Worm (Caenorhabditis elegans) whole organism, late embryonic: Measurements from ENCODE around the gene F58B4.3.

ENCODE experiments used
- C08G9.2 ChIP-seq: sonication (generic microtip); optimal IDR thresholded peaks from 2 replicates; lab custom pipeline; 2016; ENCODE audit warnings: mild to moderate bottlenecking, missing genetic modification characterization, moderate library complexity, missing compliant biosample characterization
- C38D4.7 ChIP-seq: fragments of 200-800 bp; sonication (Bioruptor generic); optimal IDR thresholded peaks from 2 replicates; lab custom pipeline; 2018; ENCODE audit warnings: mild to moderate bottlenecking, missing genetic modification characterization, moderate library complexity, missing compliant biosample characterization
- K09A11.1 ChIP-seq: sonication (generic microtip); optimal IDR thresholded peaks from 2 replicates; lab custom pipeline; 2017; ENCODE audit warnings: antibody characterized with exemption, mild to moderate bottlenecking, missing genetic modification characterization, missing compliant biosample characterization; ENCODE audit not compliant: insufficient read depth
- Y22D7AL.16 ChIP-seq: sonication (generic microtip); optimal IDR thresholded peaks from 2 replicates; lab custom pipeline; 2016; ENCODE audit warnings: missing genetic modification characterization, missing compliant biosample characterization
- ahr-1 ChIP-seq: sonication (generic microtip); optimal IDR thresholded peaks from 2 replicates; lab custom pipeline; 2016; ENCODE audit warnings: missing genetic modification characterization, missing compliant biosample characterization
- ama-1 ChIP-seq: fragments of 150-350 bp; optimal IDR thresholded peaks from 2 replicates; lab custom pipeline; 2014
- ceh-19 ChIP-seq: fragments of 200-800 bp; sonication (Bioruptor generic); optimal IDR thresholded peaks from 2 replicates; lab custom pipeline; 2018; ENCODE audit warnings: mild to moderate bottlenecking, missing genetic modification characterization, missing compliant biosample characterization
- ceh-2 ChIP-seq: sonication (generic microtip); optimal IDR thresholded peaks from 2 replicates; lab custom pipeline; 2016; ENCODE audit warnings: missing genotype, missing genetic modification characterization, missing compliant biosample characterization
- ceh-22 ChIP-seq: sonication (generic microtip); optimal IDR thresholded peaks from 2 replicates; lab custom pipeline; 2017; ENCODE audit warnings: missing biosample characterization, missing genetic modification characterization
- ceh-30 ChIP-seq: fragments of 150-350 bp; optimal IDR thresholded peaks from 2 replicates; lab custom pipeline; 2014; ENCODE audit warnings: missing biosample characterization, missing genetic modification characterization
- ceh-31 ChIP-seq: sonication (generic microtip); optimal IDR thresholded peaks from 2 replicates; lab custom pipeline; 2016; ENCODE audit warnings: missing genetic modification characterization, missing compliant biosample characterization
- ceh-45 ChIP-seq: fragments of 200-800 bp; sonication (Bioruptor generic); IDR thresholded peaks from 2 replicates; pipeline ENCODE4 v1.3.6; 2022; ENCODE audit warnings: missing genetic modification reagents, missing genetic modification characterization, missing compliant biosample characterization
- ceh-6 ChIP-seq: fragments of 200-800 bp; sonication (Bioruptor generic); optimal IDR thresholded peaks from 2 replicates; lab custom pipeline; 2018; ENCODE audit warnings: mild to moderate bottlenecking, missing genetic modification characterization, missing compliant biosample characterization
- ceh-9 ChIP-seq: sonication (generic microtip); optimal IDR thresholded peaks from 2 replicates; lab custom pipeline; 2016; ENCODE audit warnings: mild to moderate bottlenecking, missing genetic modification characterization, inconsistent platforms, missing compliant biosample characterization
- che-1 ChIP-seq: sonication (generic microtip); optimal IDR thresholded peaks from 2 replicates; lab custom pipeline; 2016; ENCODE audit warnings: mild to moderate bottlenecking, missing genetic modification characterization, missing compliant biosample characterization
- elt-4 ChIP-seq: sonication (generic microtip); optimal IDR thresholded peaks from 2 replicates; lab custom pipeline; 2016; ENCODE audit warnings: missing genetic modification characterization, missing compliant biosample characterization
- eyg-1 ChIP-seq: sonication (generic microtip); optimal IDR thresholded peaks from 2 replicates; lab custom pipeline; 2016; ENCODE audit warnings: missing genotype, missing genetic modification characterization, missing compliant biosample characterization
- fax-1 ChIP-seq: sonication (generic microtip); optimal IDR thresholded peaks from 2 replicates; lab custom pipeline; 2016; ENCODE audit warnings: missing genotype, missing genetic modification characterization, missing compliant biosample characterization
- fkh-10 ChIP-seq: fragments of 150-350 bp; optimal IDR thresholded peaks from 2 replicates; lab custom pipeline; 2014; ENCODE audit warnings: missing biosample characterization, missing genetic modification reagents, missing genetic modification characterization
- fkh-6 ChIP-seq: sonication (generic microtip); optimal IDR thresholded peaks from 2 replicates; lab custom pipeline; 2016; ENCODE audit warnings: missing genetic modification characterization, missing compliant biosample characterization
- hlh-13 ChIP-seq: fragments of 200-800 bp; sonication (Bioruptor generic); optimal IDR thresholded peaks from 2 replicates; lab custom pipeline; 2018; ENCODE audit warnings: mild to moderate bottlenecking, missing genetic modification characterization, missing compliant biosample characterization
- hlh-15 ChIP-seq: sonication (generic microtip); optimal IDR thresholded peaks from 2 replicates; lab custom pipeline; 2016; ENCODE audit warnings: missing genetic modification characterization, missing compliant biosample characterization
- hlh-30 ChIP-seq: sonication (generic microtip); optimal IDR thresholded peaks from 2 replicates; lab custom pipeline; 2017; ENCODE audit warnings: antibody characterized with exemption, missing genetic modification characterization, missing compliant biosample characterization; ENCODE audit not compliant: insufficient read depth
- hlh-6 ChIP-seq: sonication (generic microtip); optimal IDR thresholded peaks from 2 replicates; lab custom pipeline; 2016; ENCODE audit warnings: missing genotype, missing genetic modification characterization, missing compliant biosample characterization
- hlh-8 ChIP-seq: sonication (generic microtip); optimal IDR thresholded peaks from 2 replicates; lab custom pipeline; 2016; ENCODE audit warnings: missing genotype, missing genetic modification characterization, missing compliant biosample characterization
- lim-6 ChIP-seq: sonication (generic microtip); optimal IDR thresholded peaks from 2 replicates; lab custom pipeline; 2016; ENCODE audit warnings: missing genetic modification characterization, missing compliant biosample characterization
- madf-2 ChIP-seq: sonication (generic microtip); optimal IDR thresholded peaks from 2 replicates; lab custom pipeline; 2017; ENCODE audit warnings: missing genetic modification characterization, missing compliant biosample characterization
- mec-3 ChIP-seq: sonication (generic microtip); optimal IDR thresholded peaks from 2 replicates; lab custom pipeline; 2016; ENCODE audit warnings: borderline replicate concordance, missing genetic modification characterization, missing compliant biosample characterization
- nfya-1 ChIP-seq: sonication (generic microtip); optimal IDR thresholded peaks from 2 replicates; lab custom pipeline; 2017; ENCODE audit warnings: missing genetic modification characterization, mild to moderate bottlenecking, missing compliant biosample characterization, antibody characterized with exemption, moderate library complexity
- nhr-11 ChIP-seq: fragments of 150-350 bp; optimal IDR thresholded peaks from 2 replicates; lab custom pipeline; 2014; ENCODE audit warnings: missing biosample characterization, missing genetic modification characterization
- nhr-232 ChIP-seq: sonication (generic microtip); optimal IDR thresholded peaks from 2 replicates; lab custom pipeline; 2016; ENCODE audit warnings: missing genetic modification characterization, missing compliant biosample characterization
- npax-4 ChIP-seq: sonication (generic microtip); optimal IDR thresholded peaks from 2 replicates; lab custom pipeline; 2016; ENCODE audit warnings: missing genetic modification characterization, missing compliant biosample characterization
- odd-2 ChIP-seq: sonication (generic microtip); optimal IDR thresholded peaks from 2 replicates; lab custom pipeline; 2017; ENCODE audit warnings: antibody characterized with exemption, mild to moderate bottlenecking, missing genetic modification characterization, missing compliant biosample characterization
- pag-3 ChIP-seq: sonication (generic microtip); optimal IDR thresholded peaks from 2 replicates; lab custom pipeline; 2016; ENCODE audit warnings: missing compliant biosample characterization, missing genetic modification characterization, borderline replicate concordance
- pax-1 ChIP-seq: fragments of 150-350 bp; optimal IDR thresholded peaks from 2 replicates; lab custom pipeline; 2014; ENCODE audit warnings: missing biosample characterization, missing genetic modification characterization
- pha-2 ChIP-seq: sonication (generic microtip); optimal IDR thresholded peaks from 2 replicates; lab custom pipeline; 2017; ENCODE audit warnings: mild to moderate bottlenecking, missing genetic modification characterization, missing compliant biosample characterization
- pha-4 ChIP-seq: fragments of 150-350 bp; optimal IDR thresholded peaks from 2 replicates; lab custom pipeline; 2018; ENCODE audit warnings: missing biosample characterization, missing genetic modification reagents, missing genetic modification characterization
- pqm-1 ChIP-seq: sonication (generic microtip); optimal IDR thresholded peaks from 2 replicates; lab custom pipeline; 2016; ENCODE audit warnings: missing genetic modification characterization, missing compliant biosample characterization
- pros-1 ChIP-seq: fragments of 150-350 bp; optimal IDR thresholded peaks from 2 replicates; lab custom pipeline; 2014; ENCODE audit warnings: missing biosample characterization, missing genetic modification reagents, missing genetic modification characterization
- ref-2 ChIP-seq: sonication (generic microtip); optimal IDR thresholded peaks from 2 replicates; lab custom pipeline; 2016; ENCODE audit warnings: missing genetic modification characterization, missing compliant biosample characterization
- rnt-1 ChIP-seq: sonication (generic microtip); optimal IDR thresholded peaks from 2 replicates; lab custom pipeline; 2016; ENCODE audit warnings: missing genetic modification characterization, missing compliant biosample characterization
- sdc-2 ChIP-seq: sonication (generic microtip); optimal IDR thresholded peaks from 2 replicates; lab custom pipeline; 2016; ENCODE audit warnings: missing genotype, missing genetic modification characterization, missing compliant biosample characterization
- sox-2 ChIP-seq: fragments of 200-800 bp; sonication (Bioruptor generic); IDR thresholded peaks from 2 replicates; pipeline ENCODE4 v1.3.6; 2022; ENCODE audit warnings: missing genetic modification reagents, missing genetic modification characterization, missing compliant biosample characterization
- sox-4 ChIP-seq: sonication (generic microtip); optimal IDR thresholded peaks from 2 replicates; lab custom pipeline; 2017; ENCODE audit warnings: mild to moderate bottlenecking, missing genetic modification characterization, inconsistent platforms, missing compliant biosample characterization
- syd-9 ChIP-seq: sonication (generic microtip); optimal IDR thresholded peaks from 2 replicates; lab custom pipeline; 2016; ENCODE audit warnings: mild to moderate bottlenecking, missing genetic modification characterization, moderate library complexity, missing compliant biosample characterization
- tbx-2 ChIP-seq: sonication (generic microtip); optimal IDR thresholded peaks from 2 replicates; lab custom pipeline; 2016; ENCODE audit warnings: missing genetic modification characterization, missing compliant biosample characterization
- tbx-7 ChIP-seq: sonication (generic microtip); optimal IDR thresholded peaks from 2 replicates; lab custom pipeline; 2016; ENCODE audit warnings: missing genotype, missing genetic modification characterization, missing compliant biosample characterization
- ttx-3 ChIP-seq: sonication (generic microtip); optimal IDR thresholded peaks from 2 replicates; lab custom pipeline; 2016; ENCODE audit warnings: missing genetic modification reagents, missing genetic modification characterization, missing compliant biosample characterization
- unc-55 ChIP-seq: sonication (generic microtip); optimal IDR thresholded peaks from 2 replicates; lab custom pipeline; 2017; ENCODE audit warnings: missing biosample characterization, missing genetic modification reagents, missing genetic modification characterization
- unc-86 ChIP-seq: sonication (generic microtip); optimal IDR thresholded peaks from 2 replicates; lab custom pipeline; 2016; ENCODE audit warnings: missing genetic modification characterization, missing compliant biosample characterization
- zip-5 ChIP-seq: sonication (generic microtip); optimal IDR thresholded peaks from 2 replicates; lab custom pipeline; 2016; ENCODE audit warnings: missing genetic modification characterization, missing compliant biosample characterization
- ztf-16 ChIP-seq: sonication (generic microtip); optimal IDR thresholded peaks from 2 replicates; lab custom pipeline; 2017; ENCODE audit warnings: missing genetic modification characterization, missing compliant biosample characterization

The F58B4.3 gene

DNA sequence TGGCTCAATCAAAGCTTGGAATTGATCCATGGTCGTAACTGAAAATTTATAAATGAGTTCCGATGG lies 32.7 kb upstream of the F58B4.3 start, which contains the start of gene sec-61.G:
Gene sec-61.G, minus strand, starts transcription at position 38 of the 66 bp plus-strand sequence.
- TF ChIP-seq ceh-31 (tag; lab: Kevin White, UChicago) = no peak
- no peak for TF ChIP-seq hlh-13 (GFP tag; lab: Kevin White, UChicago)
- no peak for TF ChIP-seq ttx-3 (tag; lab: Kevin White, UChicago)
- TF ChIP-seq unc-86 (tag; lab: Kevin White, UChicago) = no peak
- TF ChIP-seq che-1 = no peak
- TF ChIP-seq, all 69 proteins: peak for 0

DNA sequence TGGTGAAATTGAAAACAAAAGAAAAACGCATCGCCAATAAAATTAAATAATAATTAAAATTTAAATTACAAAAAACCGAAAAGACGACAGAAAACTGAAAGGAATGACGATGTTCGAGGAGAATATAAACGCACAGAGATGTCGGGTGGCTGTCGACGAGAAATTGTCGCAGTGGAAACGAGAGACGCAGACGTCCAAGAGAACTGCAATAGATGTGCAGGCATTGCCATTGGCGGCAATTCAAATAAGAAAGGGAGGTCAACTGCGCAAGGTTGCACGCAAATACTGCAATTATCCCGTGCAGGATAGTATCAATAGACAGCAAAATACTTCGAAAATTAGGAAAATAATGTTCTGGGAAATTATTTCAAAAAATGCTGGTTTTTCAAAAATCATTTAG lies 32.4 kb upstream of the F58B4.3 start:
- TF ChIP-seq ceh-2 (tag; lab: Kevin White, UChicago) = peak; percentile 66
- TF ChIP-seq odd-2 = no peak
- TF ChIP-seq pha-2 (tag; lab: Kevin White, UChicago) = peak; percentile 54
- TF ChIP-seq fkh-10 (GFP tag; lab: Kevin White, UChicago) = peak; percentile 17
- peak; percentile 85 for TF ChIP-seq ref-2
- peak; percentile 4 for TF ChIP-seq ceh-6 (GFP tag; lab: Kevin White, UChicago)
- TF ChIP-seq pag-3 (tag; lab: Kevin White, UChicago) = no peak
- TF ChIP-seq ama-1 (lab: Kevin White, UChicago) = no peak
- TF ChIP-seq fkh-6 = peak; percentile 40
- TF ChIP-seq tbx-2 (tag; lab: Kevin White, UChicago) = peak; percentile 92
- peak; percentile 4 for TF ChIP-seq C38D4.7 (GFP tag; lab: Kevin White, UChicago)
- TF ChIP-seq hlh-8 (tag; lab: Kevin White, UChicago) = peak; percentile 53
- no peak for TF ChIP-seq hlh-15 (tag; lab: Kevin White, UChicago)
- TF ChIP-seq ceh-19 = peak; percentile 65
- peak; percentile 52 for TF ChIP-seq sox-4 (tag; lab: Kevin White, UChicago)
- peak; percentile 95 for TF ChIP-seq nfya-1
- peak; percentile 47 for TF ChIP-seq syd-9 (tag; lab: Kevin White, UChicago)
- TF ChIP-seq pros-1 (tag; lab: Kevin White, UChicago) = peak; percentile 62
- peak; percentile 51 for TF ChIP-seq pqm-1
- TF ChIP-seq mec-3 (tag; lab: Kevin White, UChicago) = no peak
- TF ChIP-seq hlh-30 = peak; percentile 60
- TF ChIP-seq npax-4 (tag; lab: Kevin White, UChicago) = no peak
- TF ChIP-seq ceh-22 (tag; lab: Kevin White, UChicago) = no peak
- peak; percentile 97 for TF ChIP-seq pax-1 (tag; lab: Kevin White, UChicago)
- no peak for TF ChIP-seq elt-4 (tag; lab: Kevin White, UChicago)
- no peak; the same call in 1 of the 2 replicates for TF ChIP-seq sox-2 (GFP tag; lab: Robert Waterston, UW)
- no peak for TF ChIP-seq ttx-3 (tag; lab: Kevin White, UChicago)
- TF ChIP-seq ceh-45 (GFP tag; lab: Robert Waterston, UW) = peak; percentile 47; the same call in 1 of the 2 replicates
- peak; percentile 74 for TF ChIP-seq unc-86 (tag; lab: Kevin White, UChicago)
- TF ChIP-seq C08G9.2 (tag; lab: Kevin White, UChicago) = peak; percentile 73
- no peak for TF ChIP-seq ceh-9
- peak; percentile 49 for TF ChIP-seq fax-1 (tag; lab: Kevin White, UChicago)
- peak; percentile 50 for TF ChIP-seq zip-5 (tag; lab: Kevin White, UChicago)
- TF ChIP-seq hlh-13 (GFP tag; lab: Kevin White, UChicago) = no peak
- peak; percentile 57 for TF ChIP-seq lim-6 (tag; lab: Kevin White, UChicago)
- peak; percentile 85 for TF ChIP-seq rnt-1 (tag; lab: Kevin White, UChicago)
- TF ChIP-seq hlh-6 (tag; lab: Kevin White, UChicago) = no peak
- TF ChIP-seq ahr-1 = peak; percentile 65
- TF ChIP-seq ceh-31 (tag; lab: Kevin White, UChicago) = peak; percentile 90
- TF ChIP-seq nhr-232 (tag; lab: Kevin White, UChicago) = no peak
- peak; percentile 26 for TF ChIP-seq tbx-7 (tag; lab: Kevin White, UChicago)
- TF ChIP-seq unc-55 (GFP tag; lab: Kevin White, UChicago) = peak; percentile 93
- peak; percentile 79 for TF ChIP-seq madf-2 (tag; lab: Kevin White, UChicago)
- peak; percentile 60 for TF ChIP-seq Y22D7AL.16 (tag; lab: Kevin White, UChicago)
- peak; percentile 68 for TF ChIP-seq ztf-16 (tag; lab: Kevin White, UChicago)
- peak; percentile 23 for TF ChIP-seq K09A11.1 (tag; lab: Kevin White, UChicago)
- TF ChIP-seq sdc-2 (tag; lab: Kevin White, UChicago) = peak; percentile 52
- peak; percentile 67 for TF ChIP-seq eyg-1
- peak; percentile 83 for TF ChIP-seq ceh-30 (tag; lab: Kevin White, UChicago)
- TF ChIP-seq nhr-11 (tag; lab: Kevin White, UChicago) = peak; percentile 7
- TF ChIP-seq pha-4 (tag; lab: Kevin White, UChicago) = no peak
